Fruit fly (Drosophila melanogaster): ENCODE results near the gene CG5199.

Gene CG5199

dm6 chr3L:20471499-20472313 is 19.0 kb upstream of the CG5199 start (continued):
- TF ChIP-seq ac (GFP tag; optimal IDR thresholded peaks at IDR 0.05) (peak; percentile 79), grau (tag; optimal IDR thresholded peaks at IDR 0.05) (peak; percentile 54), Mad (GFP tag; optimal IDR thresholded peaks at IDR 0.05) (peak; percentile 50), CG11456 (GFP tag; IDR thresholded peaks at IDR 0.05) (no peak), CG34422 (GFP tag; IDR thresholded peaks at IDR 0.05) (peak; percentile 40; the same call in 1 of the 3 replicates), zfh1 (GFP tag; IDR thresholded peaks at IDR 0.05) (peak; percentile 75), bowl (GFP tag; IDR thresholded peaks at IDR 0.05) (0 out of 2 replicates have a peak, but pooled peaks have one; percentile 22), Ada2b (GFP tag; IDR thresholded peaks at IDR 0.05) (no peak), CG1603 (tag; optimal IDR thresholded peaks at IDR 0.05) (peak; percentile 85), CG11247 (GFP tag; IDR thresholded peaks at IDR 0.05) (no peak), da (GFP tag; optimal IDR thresholded peaks at IDR 0.05) (peak; percentile 46), gem (tag; optimal IDR thresholded peaks at IDR 0.05) (peak; percentile 44), az2 (GFP tag; optimal IDR thresholded peaks at IDR 0.05) (no peak), pb (GFP tag; optimal IDR thresholded peaks at IDR 0.05) (peak; percentile 4), CG10209 (GFP tag; optimal IDR thresholded peaks at IDR 0.05) (peak; percentile 76), vnd (GFP tag; IDR thresholded peaks at IDR 0.05; ENCODE audit: partially characterized antibody) (no peak), fd3F (GFP tag; optimal IDR thresholded peaks at IDR 0.05) (no peak), otp (GFP tag; IDR thresholded peaks at IDR 0.05) (0 out of 3 replicates have a peak, but pooled peaks have one; percentile 56), so (GFP tag; IDR thresholded peaks at IDR 0.05) (0 out of 3 replicates have a peak, but pooled peaks have one; percentile 38), CG18599 (GFP tag; optimal IDR thresholded peaks at IDR 0.05) (peak; percentile 79), Hey (tag; optimal IDR thresholded peaks at IDR 0.05) (peak; percentile 61), Abd-B (GFP tag; optimal IDR thresholded peaks at IDR 0.05) (peak; percentile 40), hb (GFP tag; IDR thresholded peaks at IDR 0.05; ENCODE audit: partially characterized antibody) (no peak), ase (GFP tag; IDR thresholded peaks at IDR 0.05) (no peak), gsb (GFP tag; IDR thresholded peaks at IDR 0.05) (no peak), CG7786 (GFP tag; optimal IDR thresholded peaks at IDR 0.05) (peak; percentile 32), wdn (GFP tag; IDR thresholded peaks at IDR 0.05) (no peak), Poxn (GFP tag; IDR thresholded peaks at IDR 0.05) (no peak), nerfin-1 (tag; optimal IDR thresholded peaks at IDR 0.05) (peak; percentile 49), CG3995 (GFP tag; optimal IDR thresholded peaks at IDR 0.05) (peak; percentile 6), disco-r (GFP tag; optimal IDR thresholded peaks at IDR 0.05) (peak; percentile 61), btn (GFP tag; optimal IDR thresholded peaks at IDR 0.05) (peak; percentile 45), CTCF (GFP tag; optimal IDR thresholded peaks at IDR 0.05) (no peak), CG33213 (GFP tag; optimal IDR thresholded peaks at IDR 0.05) (peak; percentile 67), CG42726 (GFP tag; IDR thresholded peaks at IDR 0.05; ENCODE audit: partially characterized antibody) (no peak), rib (GFP tag; IDR thresholded peaks at IDR 0.05) (no peak; the same call in 1 of the 2 replicates), jumu (GFP tag; optimal IDR thresholded peaks at IDR 0.05) (peak; percentile 38), repo (GFP tag; optimal IDR thresholded peaks at IDR 0.05) (peak; percentile 23), CG13775 (GFP tag; optimal IDR thresholded peaks at IDR 0.05) (no peak), CG9437 (GFP tag; optimal IDR thresholded peaks at IDR 0.05) (peak; percentile 22), eyg (GFP tag; optimal IDR thresholded peaks at IDR 0.05) (peak; percentile 60), CG12236 (GFP tag; optimal IDR thresholded peaks at IDR 0.05) (peak; percentile 72), Lim3 (GFP tag; IDR thresholded peaks at IDR 0.05) (no peak), CrebB (tag; optimal IDR thresholded peaks at IDR 0.05) (peak; percentile 69), CG12744 (GFP tag; optimal IDR thresholded peaks at IDR 0.05) (peak; percentile 68), cg (GFP tag; optimal IDR thresholded peaks at IDR 0.05) (no peak), CG17912 (GFP tag; optimal IDR thresholded peaks at IDR 0.05) (peak; percentile 64), CG12769 (tag; optimal IDR thresholded peaks at IDR 0.05) (peak; percentile 86), CG8290 (GFP tag; optimal IDR thresholded peaks at IDR 0.05) (peak; percentile 59), CG8290 (tag; optimal IDR thresholded peaks at IDR 0.05) (peak in 1 of 2 experiments; percentile 87), CG14441 (GFP tag; IDR thresholded peaks at IDR 0.05) (no peak)
